Worm (Caenorhabditis elegans): ENCODE data around the gene F08D12.12.
A peak's percentile ranks its signal among the peaks of the same experiment; 100 is the strongest.

Gene F08D12.12

DNA sequence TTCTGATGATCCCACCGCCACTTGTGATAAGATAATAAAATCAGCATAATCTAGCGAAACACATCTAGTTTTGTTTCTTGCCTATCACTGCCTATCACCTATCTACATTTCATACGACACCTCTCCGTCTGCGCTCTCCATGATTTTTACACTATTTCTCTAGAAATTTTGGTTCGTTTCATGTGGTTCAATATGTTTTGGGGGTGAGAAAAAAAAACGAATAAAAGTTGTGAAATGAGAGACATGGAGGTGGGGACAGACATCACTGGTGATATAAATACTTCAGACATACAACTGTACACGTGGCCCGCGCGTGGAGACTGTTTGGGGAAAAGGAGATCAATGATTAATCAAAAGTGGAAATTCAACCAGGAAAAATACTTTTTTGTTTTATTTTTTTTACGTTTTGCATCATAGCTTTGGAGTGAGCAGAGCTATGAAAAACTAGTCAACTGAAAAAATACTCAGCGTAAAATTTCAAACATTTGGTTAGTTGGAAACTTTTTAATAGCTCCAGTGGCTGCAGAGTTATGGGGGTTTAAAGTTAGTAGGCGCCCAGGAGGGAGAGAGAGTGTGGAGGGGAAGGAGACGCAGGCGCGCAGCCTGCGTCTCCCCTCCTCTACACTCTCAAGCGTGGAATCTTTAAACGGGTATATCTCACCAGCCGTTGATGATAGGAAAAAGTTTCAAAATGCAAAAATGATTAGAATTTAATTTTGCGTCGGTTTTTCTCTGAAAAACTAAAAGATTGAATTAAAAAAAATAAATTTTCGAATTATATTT lies 16.1 kb upstream of the F08D12.12 start:
- TF ChIP-seq Y55F3AM.14 (GFP tag; optimal IDR thresholded peaks at IDR 0.05) = peak; percentile 6
- TF ChIP-seq sma-9 (GFP tag; optimal IDR thresholded peaks at IDR 0.05) = peak; percentile 70
- TF ChIP-seq sma-9 (tag; optimal IDR thresholded peaks at IDR 0.05) = no peak
- TF ChIP-seq lin-13 (GFP tag; optimal IDR thresholded peaks at IDR 0.05) = peak; percentile 2
- peak; percentile 60 for TF ChIP-seq fos-1 (tag; optimal IDR thresholded peaks at IDR 0.05)
- TF ChIP-seq unc-39 (tag; optimal IDR thresholded peaks at IDR 0.05) = no peak
- no peak for TF ChIP-seq ztf-4 (tag; optimal IDR thresholded peaks at IDR 0.05)
- peak; percentile 5 for TF ChIP-seq egl-27 (tag; optimal IDR thresholded peaks at IDR 0.05)
- peak; percentile 32 for TF ChIP-seq crh-2 (tag; optimal IDR thresholded peaks at IDR 0.05)
- TF ChIP-seq nhr-21 (tag; optimal IDR thresholded peaks at IDR 0.05) = peak; percentile 2
- TF ChIP-seq gmeb-1 (tag; optimal IDR thresholded peaks at IDR 0.05) = no peak

- no peak for TF ChIP-seq nhr-77 (tag; optimal IDR thresholded peaks at IDR 0.05)
- peak; percentile 48 for TF ChIP-seq lin-13 (GFP tag; optimal IDR thresholded peaks at IDR 0.05)
Observed at ce11 chrII:2801764-2802163, 14.9 kb upstream of the F08D12.12 start.

DNA sequence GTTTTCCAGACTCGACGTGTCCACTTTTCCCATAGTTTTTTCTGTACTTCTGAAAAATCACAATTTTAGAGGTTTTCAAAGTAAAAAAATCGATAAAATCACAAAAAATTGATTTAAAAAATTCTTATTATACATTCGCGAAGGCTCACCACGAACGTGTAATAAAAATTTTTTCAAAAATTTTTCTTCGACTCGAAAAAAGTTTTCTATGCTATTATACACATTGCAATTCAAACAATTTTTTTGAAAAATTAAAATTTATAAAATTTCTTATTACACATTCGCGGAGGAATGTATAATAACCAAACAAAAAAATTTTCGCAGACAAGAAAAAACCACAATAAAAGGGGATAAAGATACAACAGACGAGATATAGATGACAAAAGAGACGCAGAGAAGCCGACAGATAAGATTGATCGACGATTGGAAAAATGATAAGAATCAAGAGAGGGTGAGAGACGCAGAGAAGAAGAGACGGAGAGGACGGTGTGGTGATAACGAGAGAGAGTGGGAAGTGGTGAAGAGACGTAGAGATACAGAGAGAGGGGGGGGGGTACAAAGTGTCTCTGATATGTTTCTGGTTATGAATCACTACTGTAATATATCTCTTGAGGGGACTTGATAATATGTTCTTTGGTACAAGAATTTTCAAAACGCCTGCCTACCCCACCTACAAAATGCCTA lies 13.8 kb upstream of the F08D12.12 start, which contains the start of gene nhr-119:
Gene nhr-119, minus strand, starts transcription at position 51 of the 684 bp plus-strand sequence.
- TF ChIP-seq nhr-77 (tag; optimal IDR thresholded peaks at IDR 0.05) = peak; percentile 40
- peak; percentile 93 for TF ChIP-seq sma-9 (GFP tag; optimal IDR thresholded peaks at IDR 0.05)
- TF ChIP-seq sma-9 (tag; optimal IDR thresholded peaks at IDR 0.05) = no peak
- TF ChIP-seq elt-1 (tag; optimal IDR thresholded peaks at IDR 0.05) = peak; percentile 63
- peak; percentile 77 for TF ChIP-seq egl-27 (tag; optimal IDR thresholded peaks at IDR 0.05)
- peak; percentile 79 for TF ChIP-seq blmp-1 (tag; optimal IDR thresholded peaks at IDR 0.05; ENCODE audit: insufficient read depth)
- TF ChIP-seq F13H6.1 (tag; optimal IDR thresholded peaks at IDR 0.05) = peak; percentile 85
- peak; percentile 44 for TF ChIP-seq nhr-6 (tag; optimal IDR thresholded peaks at IDR 0.05)
- TF ChIP-seq gmeb-1 (tag; optimal IDR thresholded peaks at IDR 0.05) = peak; percentile 75
- TF ChIP-seq unc-62 (GFP tag; optimal IDR thresholded peaks at IDR 0.05) = peak; percentile 47
- TF ChIP-seq C34F6.9 (tag; optimal IDR thresholded peaks at IDR 0.05) = peak; percentile 38
- TF ChIP-seq mdl-1 (tag; optimal IDR thresholded peaks at IDR 0.05) = peak; percentile 53 to 65
- peak; percentile 46 for TF ChIP-seq skn-1 (tag; optimal IDR thresholded peaks at IDR 0.05)
- TF ChIP-seq ZK546.5 (tag; optimal IDR thresholded peaks at IDR 0.05) = no peak
- TF ChIP-seq aly-2 (tag; optimal IDR thresholded peaks at IDR 0.05) = no peak
- peak; percentile 96 for TF ChIP-seq sma-3 (GFP tag; optimal IDR thresholded peaks at IDR 0.05)
- TF ChIP-seq alr-1 (tag; optimal IDR thresholded peaks at IDR 0.05) = no peak
- TF ChIP-seq ztf-4 (tag; optimal IDR thresholded peaks at IDR 0.05) = peak; percentile 52
- peak; percentile 79 for TF ChIP-seq lin-13 (GFP tag; optimal IDR thresholded peaks at IDR 0.05)
- TF ChIP-seq sem-4 (tag; optimal IDR thresholded peaks at IDR 0.05) = peak; percentile 27
- TF ChIP-seq nhr-23 (tag; optimal IDR thresholded peaks at IDR 0.05) = no peak
- TF ChIP-seq crh-2 (tag; optimal IDR thresholded peaks at IDR 0.05) = peak; percentile 66
- peak; percentile 86 for TF ChIP-seq nhr-25 (tag; optimal IDR thresholded peaks at IDR 0.05)
- TF ChIP-seq mab-5 (tag; optimal IDR thresholded peaks at IDR 0.05) = peak; percentile 15
- TF ChIP-seq lsy-2 (tag; optimal IDR thresholded peaks at IDR 0.05) = peak in 1 of 2 experiments; percentile 73
- TF ChIP-seq ama-1 (optimal IDR thresholded peaks at IDR 0.05) = no peak
- TF ChIP-seq fos-1 (tag; optimal IDR thresholded peaks at IDR 0.05) = peak; percentile 94
- TF ChIP-seq unc-55 (GFP tag; optimal IDR thresholded peaks at IDR 0.05) = no peak
- TF ChIP-seq nhr-12 (tag; optimal IDR thresholded peaks at IDR 0.05) = no peak
- peak; percentile 90 for TF ChIP-seq nhr-21 (tag; optimal IDR thresholded peaks at IDR 0.05)
- no peak for TF ChIP-seq Y55F3AM.14 (GFP tag; optimal IDR thresholded peaks at IDR 0.05)
- no peak for TF ChIP-seq nhr-237 (tag; optimal IDR thresholded peaks at IDR 0.05)
- peak; percentile 30 for TF ChIP-seq nhr-129 (tag; optimal IDR thresholded peaks at IDR 0.05)
- no peak for TF ChIP-seq nhr-11 (tag; optimal IDR thresholded peaks at IDR 0.05)

ce11 chrII:2797951-2798350 lies 11.1 kb upstream of the F08D12.12 start:
- TF ChIP-seq lin-13 (GFP tag; optimal IDR thresholded peaks at IDR 0.05) (no peak), mbf-1 (tag; optimal IDR thresholded peaks at IDR 0.05) (no peak), nhr-129 (tag; optimal IDR thresholded peaks at IDR 0.05) (no peak), sma-9 (GFP tag; optimal IDR thresholded peaks at IDR 0.05) (no peak), sma-9 (tag; optimal IDR thresholded peaks at IDR 0.05) (no peak), nhr-6 (tag; optimal IDR thresholded peaks at IDR 0.05) (no peak), aly-2 (tag; optimal IDR thresholded peaks at IDR 0.05) (no peak), lin-39 (tag; optimal IDR thresholded peaks at IDR 0.05) (no peak), nhr-77 (tag; optimal IDR thresholded peaks at IDR 0.05) (no peak), unc-39 (tag; optimal IDR thresholded peaks at IDR 0.05) (no peak), ztf-11 (tag; optimal IDR thresholded peaks at IDR 0.05) (no peak), nhr-11 (tag; optimal IDR thresholded peaks at IDR 0.05) (no peak), nhr-23 (tag; optimal IDR thresholded peaks at IDR 0.05) (no peak), C34F6.9 (tag; optimal IDR thresholded peaks at IDR 0.05) (no peak), nhr-25 (tag; optimal IDR thresholded peaks at IDR 0.05) (no peak), unc-55 (GFP tag; optimal IDR thresholded peaks at IDR 0.05) (no peak), blmp-1 (tag; optimal IDR thresholded peaks at IDR 0.05; ENCODE audit: insufficient read depth) (no peak), sma-3 (GFP tag; optimal IDR thresholded peaks at IDR 0.05) (no peak), crh-2 (tag; optimal IDR thresholded peaks at IDR 0.05) (no peak)

Data from whole organism, L2 larva.